Worm (Caenorhabditis elegans): Measurements from ENCODE around the gene tatn-1.

DNA sequence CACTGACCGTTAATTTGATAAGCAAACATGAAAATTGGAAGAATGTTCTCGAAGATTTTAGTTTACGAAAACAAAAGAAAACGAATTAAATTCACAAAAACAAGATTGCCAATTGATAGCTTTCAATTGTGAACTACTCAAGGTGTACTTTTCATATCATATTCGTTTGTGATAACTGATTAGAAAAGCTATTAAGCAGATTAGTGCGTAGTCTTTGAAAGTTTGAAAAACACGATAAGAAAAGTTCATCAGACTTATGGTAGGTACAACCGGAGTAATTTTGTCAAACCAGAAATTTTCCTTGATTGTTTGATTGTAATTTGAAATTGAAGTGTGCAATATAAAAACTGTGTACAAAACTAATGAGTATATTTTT lies 3.3 kb upstream of the tatn-1 start:
- TF ChIP-seq Y116A8C.19 (tag; optimal IDR thresholded peaks at IDR 0.05; ENCODE audit: borderline replicate concordance) (no peak), tbx-2 (tag; optimal IDR thresholded peaks at IDR 0.05) (no peak), nhr-237 (tag; optimal IDR thresholded peaks at IDR 0.05) (no peak), fos-1 (tag; optimal IDR thresholded peaks at IDR 0.05) (no peak), zip-4 (GFP tag; optimal IDR thresholded peaks at IDR 0.05) (no peak), unc-62 (GFP tag; optimal IDR thresholded peaks at IDR 0.05) (no peak), mdl-1 (tag; optimal IDR thresholded peaks at IDR 0.05) (no peak), lin-35 (GFP tag; optimal IDR thresholded peaks at IDR 0.05) (no peak), efl-3 (GFP tag; optimal IDR thresholded peaks at IDR 0.05) (no peak), unc-30 (tag; optimal IDR thresholded peaks at IDR 0.05) (no peak), lir-3 (tag; optimal IDR thresholded peaks at IDR 0.05; ENCODE audit: poor library complexity) (no peak)

Data from whole organism, L1 larva.